Fruit fly (Drosophila melanogaster) whole organism, embryonic: ENCODE measurements around the gene boil.

Experiments used
- B-H1 ChIP-seq: fragments of 200-800 bp; sonication (Bioruptor generic); IDR thresholded peaks from 3 replicates; pipeline ENCODE4 v1.3.6; 2022; ENCODE audit warnings: missing biosample characterization, missing genetic modification characterization
- BtbVII ChIP-seq: fragments of 200-800 bp; sonication (Bioruptor generic); optimal IDR thresholded peaks from 3 replicates; lab custom pipeline; 2017; ENCODE audit warnings: missing biosample characterization, mild to moderate bottlenecking, missing genetic modification characterization
- CG1024 ChIP-seq: fragments of 200-800 bp; sonication (Bioruptor generic); IDR thresholded peaks from 2 replicates; pipeline ENCODE4 v1.3.6; 2022; ENCODE audit warnings: missing biosample characterization, missing genetic modification characterization
- CG10267 ChIP-seq: fragments of 200-800 bp; sonication (Bioruptor generic); optimal IDR thresholded peaks from 2 replicates; lab custom pipeline; 2018; ENCODE audit warnings: missing biosample characterization, mild to moderate bottlenecking, missing genetic modification characterization, moderate library complexity
- CG12659 ChIP-seq: fragments of 200-800 bp; sonication (Bioruptor generic); optimal IDR thresholded peaks from 3 replicates; lab custom pipeline; 2017; ENCODE audit warnings: mild to moderate bottlenecking, missing biosample characterization, missing genetic modification reagents, missing genetic modification characterization
- CG13296 ChIP-seq: fragments of 200-800 bp; sonication (Bioruptor generic); optimal IDR thresholded peaks from 3 replicates; lab custom pipeline; 2018; ENCODE audit warnings: missing biosample characterization, mild to moderate bottlenecking, missing genetic modification characterization
- CG13424 ChIP-seq: fragments of 200-800 bp; sonication (Bioruptor generic); optimal IDR thresholded peaks from 2 replicates; lab custom pipeline; 2019; ENCODE audit warnings: missing biosample characterization, mild to moderate bottlenecking, missing genetic modification characterization, moderate library complexity
- CG15696 ChIP-seq: fragments of 200-800 bp; sonication (Bioruptor generic); optimal IDR thresholded peaks from 2 replicates; lab custom pipeline; 2019; ENCODE audit warnings: missing biosample characterization, mild to moderate bottlenecking, missing genetic modification characterization, moderate library complexity
- CG17361 ChIP-seq: fragments of 200-800 bp; sonication (Bioruptor generic); IDR thresholded peaks from 3 replicates; pipeline ENCODE4 v1.3.6; 2022; ENCODE audit warnings: missing biosample characterization, missing genetic modification characterization
- CG17385 ChIP-seq: fragments of 200-800 bp; sonication (Bioruptor generic); optimal IDR thresholded peaks from 3 replicates; lab custom pipeline; 2018; ENCODE audit warnings: missing biosample characterization, mild to moderate bottlenecking, missing genetic modification characterization
- CG2199 ChIP-seq: fragments of 200-800 bp; sonication (Bioruptor generic); IDR thresholded peaks from 3 replicates; pipeline ENCODE4 v1.3.6; 2022; ENCODE audit warnings: missing biosample characterization, missing genetic modification characterization
- CG2678 ChIP-seq: fragments of 200-800 bp; sonication (Bioruptor generic); optimal IDR thresholded peaks from 3 replicates; lab custom pipeline; 2019; ENCODE audit warnings: missing biosample characterization, mild to moderate bottlenecking, missing genetic modification characterization, moderate library complexity
- CG2875 ChIP-seq: fragments of 200-800 bp; sonication (Bioruptor generic); optimal IDR thresholded peaks from 2 replicates; lab custom pipeline; 2017; ENCODE audit warnings: missing biosample characterization, mild to moderate bottlenecking, missing genetic modification characterization, missing genetic modification reagents
- CG4282 ChIP-seq: fragments of 200-800 bp; sonication (Bioruptor generic); optimal IDR thresholded peaks from 2 replicates; lab custom pipeline; 2016; ENCODE audit warnings: missing biosample characterization, missing genetic modification characterization
- CG43689 ChIP-seq: fragments of 200-800 bp; sonication (Bioruptor generic); IDR thresholded peaks from 2 replicates; pipeline ENCODE4 v1.3.6; 2022; ENCODE audit warnings: missing biosample characterization, missing genetic modification characterization
- CG5953 ChIP-seq: fragments of 200-800 bp; sonication (Bioruptor generic); IDR thresholded peaks from 2 replicates; pipeline ENCODE4 v1.3.6; 2022; ENCODE audit warnings: missing biosample characterization, missing genetic modification characterization
- CG6813 ChIP-seq: fragments of 200-800 bp; sonication (Bioruptor generic); optimal IDR thresholded peaks from 2 replicates; lab custom pipeline; 2017; ENCODE audit warnings: missing biosample characterization, missing genetic modification characterization, mild to moderate bottlenecking, moderate library complexity, missing genetic modification reagents
- CG7357 ChIP-seq: fragments of 200-800 bp; sonication (Bioruptor generic); IDR thresholded peaks from 3 replicates; pipeline ENCODE4 v1.3.6; 2022; ENCODE audit warnings: missing biosample characterization, missing genetic modification characterization
- CG7372 ChIP-seq: fragments of 200-800 bp; sonication (Bioruptor generic); IDR thresholded peaks from 2 replicates; pipeline ENCODE4 v1.3.6; 2022; ENCODE audit warnings: missing biosample characterization, missing genetic modification characterization
- CG8290 ChIP-seq, 3 experiments: fragments of 200-800 bp; sonication (Bioruptor generic); optimal IDR thresholded peaks; 2 replicates each; lab custom pipeline; 2016 to 2019; ENCODE audit warnings: missing biosample characterization in 3 of 3, missing genetic modification characterization in 3 of 3, mild to moderate bottlenecking in 2 of 3, moderate library complexity in 1 of 3
- CG9215 ChIP-seq: fragments of 200-800 bp; sonication (Bioruptor generic); IDR thresholded peaks from 2 replicates; pipeline ENCODE4 v1.3.6; 2022; ENCODE audit warnings: missing biosample characterization, missing genetic modification characterization
- CG9727 ChIP-seq: fragments of 200-800 bp; sonication (Bioruptor generic); optimal IDR thresholded peaks from 3 replicates; lab custom pipeline; 2017; ENCODE audit warnings: missing biosample characterization, mild to moderate bottlenecking, missing genetic modification characterization
- CG9932 ChIP-seq: fragments of 200-800 bp; sonication (Bioruptor generic); IDR thresholded peaks from 2 replicates; pipeline ENCODE4 v1.3.6; 2022; ENCODE audit warnings: missing biosample characterization, missing genetic modification characterization
- D19B ChIP-seq: fragments of 200-800 bp; sonication (Bioruptor generic); optimal IDR thresholded peaks from 2 replicates; lab custom pipeline; 2017; ENCODE audit warnings: missing biosample characterization, mild to moderate bottlenecking, missing genetic modification characterization
- Dip3 ChIP-seq: fragments of 200-800 bp; sonication (Bioruptor generic); optimal IDR thresholded peaks from 3 replicates; lab custom pipeline; 2016; ENCODE audit warnings: missing biosample characterization, missing genetic modification characterization
- Fer3 ChIP-seq: fragments of 200-800 bp; sonication (Bioruptor generic); optimal IDR thresholded peaks from 2 replicates; lab custom pipeline; 2018; ENCODE audit warnings: missing biosample characterization, mild to moderate bottlenecking, missing genetic modification characterization, moderate library complexity
- GATAe ChIP-seq: fragments of 200-800 bp; sonication (Bioruptor generic); conservative IDR thresholded peaks from 2 replicates; pipeline ENCODE4 v1.3.6; 2022; ENCODE audit warnings: missing biosample characterization, missing genetic modification characterization
- HLH4C ChIP-seq: fragments of 200-800 bp; sonication (Bioruptor generic); IDR thresholded peaks from 3 replicates; pipeline ENCODE4 v1.3.6; 2022; ENCODE audit warnings: missing biosample characterization, missing genetic modification characterization; ENCODE audit not compliant: partially characterized antibody
- Nf-YB ChIP-seq: fragments of 200-800 bp; sonication (Bioruptor generic); optimal IDR thresholded peaks from 3 replicates; lab custom pipeline; 2019; ENCODE audit warnings: missing biosample characterization, mild to moderate bottlenecking, missing genetic modification characterization, moderate library complexity
- amos ChIP-seq: fragments of 200-800 bp; sonication (Bioruptor generic); IDR thresholded peaks from 2 replicates; pipeline ENCODE4 v1.3.6; 2022; ENCODE audit warnings: missing biosample characterization, missing genetic modification characterization; ENCODE audit not compliant: partially characterized antibody
- ap ChIP-seq: fragments of 200-800 bp; sonication (Bioruptor generic); IDR thresholded peaks from 2 replicates; pipeline ENCODE4 v1.3.6; 2022; ENCODE audit warnings: missing biosample characterization, missing genetic modification characterization
- ase ChIP-seq: fragments of 200-800 bp; sonication (Bioruptor generic); IDR thresholded peaks from 3 replicates; pipeline ENCODE4 v1.3.6; 2022; ENCODE audit warnings: missing biosample characterization, missing genetic modification characterization
- cato ChIP-seq: fragments of 200-800 bp; sonication (Bioruptor generic); optimal IDR thresholded peaks from 2 replicates; lab custom pipeline; 2016; ENCODE audit warnings: missing biosample characterization, missing genetic modification characterization, borderline replicate concordance
- ci ChIP-seq: fragments of 200-800 bp; sonication (Bioruptor generic); IDR thresholded peaks from 3 replicates; pipeline ENCODE4 v1.3.6; 2022; ENCODE audit warnings: missing biosample characterization, missing genetic modification characterization
- fd96Cb ChIP-seq: fragments of 200-800 bp; sonication (Bioruptor generic); optimal IDR thresholded peaks from 2 replicates; lab custom pipeline; 2018; ENCODE audit warnings: missing biosample characterization, mild to moderate bottlenecking, missing genetic modification characterization, moderate library complexity
- gt ChIP-seq: fragments of 200-800 bp; sonication (Bioruptor generic); IDR thresholded peaks from 2 replicates; pipeline ENCODE4 v1.3.6; 2022; ENCODE audit warnings: missing biosample characterization, missing genetic modification characterization
- h ChIP-seq: fragments of >200 bp; optimal IDR thresholded peaks from 2 replicates; lab custom pipeline; 2017
- her ChIP-seq: fragments of 200-800 bp; sonication (Bioruptor generic); optimal IDR thresholded peaks from 2 replicates; lab custom pipeline; 2016; ENCODE audit warnings: missing biosample characterization, missing genetic modification characterization
- hkb ChIP-seq, 2 experiments: fragments of 200-800 bp in 1 of 2; fragments of >200 bp in 1 of 2; sonication (Bioruptor generic) in 1 of 2; IDR thresholded peaks in 1 of 2; optimal IDR thresholded peaks in 1 of 2; 2 replicates each; pipeline versions ENCODE4 v1.3.6 to Lab custom; 2017 to 2022; ENCODE audit warnings: missing biosample characterization in 1 of 2, missing genetic modification characterization in 1 of 2
- jigr1 ChIP-seq: fragments of 200-800 bp; sonication (Bioruptor generic); IDR thresholded peaks from 3 replicates; pipeline ENCODE4 v1.3.6; 2022; ENCODE audit warnings: missing biosample characterization, missing genetic modification characterization
- ken ChIP-seq: fragments of 200-800 bp; sonication (Bioruptor generic); IDR thresholded peaks from 3 replicates; pipeline ENCODE4 v1.3.6; 2022; ENCODE audit warnings: missing biosample characterization, missing genetic modification characterization
- oc ChIP-seq: fragments of 200-800 bp; sonication (Bioruptor generic); optimal IDR thresholded peaks from 2 replicates; lab custom pipeline; 2018; ENCODE audit warnings: missing biosample characterization, mild to moderate bottlenecking, missing genetic modification characterization, moderate library complexity
- onecut ChIP-seq: fragments of 200-800 bp; sonication (Bioruptor generic); IDR thresholded peaks from 2 replicates; pipeline ENCODE4 v1.3.6; 2022; ENCODE audit warnings: missing biosample characterization, missing genetic modification characterization
- prd ChIP-seq, 3 experiments: fragments of >200 bp in 2 of 3; fragments of 200-800 bp in 1 of 3; sonication (Bioruptor generic) in 1 of 3; optimal IDR thresholded peaks in 2 of 3; IDR thresholded peaks in 1 of 3; 2 replicates in 2 of 3; 3 replicates in 1 of 3; pipeline versions ENCODE4 v1.3.6 to Lab custom; 2017 to 2022; ENCODE audit warnings: missing biosample characterization in 1 of 3, missing genetic modification characterization in 1 of 3
- ranshi ChIP-seq: fragments of 200-800 bp; sonication (Bioruptor generic); IDR thresholded peaks from 2 replicates; pipeline ENCODE4 v1.3.6; 2022; ENCODE audit warnings: missing biosample characterization, missing genetic modification characterization
- sens ChIP-seq: fragments of 200-800 bp; sonication (Bioruptor generic); peaks from one replicate; lab custom pipeline; 2016; ENCODE audit warnings: missing biosample characterization, missing genetic modification characterization
- stc ChIP-seq: fragments of 200-800 bp; sonication (Bioruptor generic); IDR thresholded peaks from 2 replicates; pipeline ENCODE4 v1.3.6; 2022; ENCODE audit warnings: missing biosample characterization, missing genetic modification characterization
- tll ChIP-seq, 2 experiments: fragments of 200-800 bp in 1 of 2; fragments of >200 bp in 1 of 2; sonication (Bioruptor generic) in 1 of 2; optimal IDR thresholded peaks; 2 replicates each; lab custom pipeline; 2017 to 2019; ENCODE audit warnings: missing biosample characterization in 2 of 2, missing genetic modification characterization in 2 of 2, mild to moderate bottlenecking in 1 of 2, moderate library complexity in 1 of 2
- tup ChIP-seq: fragments of 200-800 bp; sonication (Bioruptor generic); optimal IDR thresholded peaks from 2 replicates; lab custom pipeline; 2016; ENCODE audit warnings: missing biosample characterization, mild to moderate bottlenecking, missing genetic modification characterization, moderate library complexity
- zen ChIP-seq: fragments of 200-800 bp; sonication (Bioruptor generic); optimal IDR thresholded peaks from 3 replicates; lab custom pipeline; 2018; ENCODE audit warnings: missing biosample characterization, mild to moderate bottlenecking, missing genetic modification characterization, moderate library complexity

boil gene

DNA sequence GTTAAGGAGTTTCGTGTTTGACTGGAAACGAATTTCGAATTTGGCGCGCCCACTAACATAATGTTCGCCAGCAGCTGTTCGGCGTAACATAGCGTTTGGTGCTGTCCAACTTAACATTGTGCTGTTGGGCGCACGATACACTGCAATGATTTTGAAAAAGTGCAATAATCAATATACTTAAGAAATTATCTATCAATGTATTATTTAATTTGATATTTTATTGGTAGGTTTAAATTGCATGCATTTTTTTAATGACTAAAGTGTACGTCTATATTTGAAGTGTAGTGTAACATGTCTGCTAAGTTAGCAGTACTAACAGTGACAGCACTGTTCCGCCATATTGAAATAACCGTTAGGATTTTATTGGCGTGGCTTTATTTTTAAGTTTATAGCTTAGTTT, 31.1 kb downstream of the boil start, which contains the start of gene CG6927 (continued):
- TF ChIP-seq CG12659 (GFP tag; lab: Kevin White, UChicago), result peak; percentile 61
- TF ChIP-seq B-H1, result peak; percentile 92
- no peak for TF ChIP-seq gt (GFP tag; lab: Robert Waterston, UW)
- peak; percentile 59 for TF ChIP-seq CG10267 (tag; lab: Kevin White, UChicago)
- TF ChIP-seq CG17385, result peak; percentile 47
- peak; percentile 61 for TF ChIP-seq CG9727 (GFP tag; lab: Kevin White, UChicago)
- TF ChIP-seq Dip3 (GFP tag; lab: Kevin White, UChicago), result no peak
- TF ChIP-seq ase (GFP tag; lab: Robert Waterston, UW), result peak; percentile 87
- peak; percentile 86 for TF ChIP-seq ken
- TF ChIP-seq CG9215 (GFP tag; lab: Robert Waterston, UW), result peak; percentile 80
- no peak for TF ChIP-seq hkb (optimal IDR thresholded peaks at IDR 0.05; lab: Kevin White, UChicago)
- TF ChIP-seq hkb (GFP tag; IDR thresholded peaks at IDR 0.05; lab: Robert Waterston, UW), result peak; percentile 86
- TF ChIP-seq jigr1 (GFP tag; lab: Robert Waterston, UW), result peak; percentile 88
- peak; percentile 79 for TF ChIP-seq CG7357
- peak; percentile 4 for TF ChIP-seq oc (tag; lab: Kevin White, UChicago)
- no peak for TF ChIP-seq tll (GFP tag; optimal IDR thresholded peaks at IDR 0.05; lab: Kevin White, UChicago)
- no peak for TF ChIP-seq CG2875 (GFP tag; lab: Kevin White, UChicago)
- no peak for TF ChIP-seq HLH4C (GFP tag; lab: Robert Waterston, UW)
- no peak for TF ChIP-seq amos (GFP tag; lab: Robert Waterston, UW)
- TF ChIP-seq D19B, result peak; percentile 9
- peak; percentile 56; the same call in 1 of the 3 replicates for TF ChIP-seq CG2199 (GFP tag; lab: Robert Waterston, UW)
- no peak for TF ChIP-seq prd (optimal IDR thresholded peaks at IDR 0.05; lab: Kevin White, UChicago)
- TF ChIP-seq prd (GFP tag; IDR thresholded peaks at IDR 0.05; lab: Robert Waterston, UW), result peak; percentile 94
- TF ChIP-seq zen, result peak; percentile 55
- peak; percentile 64 for TF ChIP-seq CG43689 (GFP tag; lab: Robert Waterston, UW)
- TF ChIP-seq Fer3, result peak; percentile 66
- TF ChIP-seq CG17361 (GFP tag; lab: Robert Waterston, UW), result peak; percentile 73
- TF ChIP-seq CG7372 (GFP tag; lab: Robert Waterston, UW), result peak; percentile 85
- TF ChIP-seq h, result no peak
- TF ChIP-seq GATAe (GFP tag; lab: Robert Waterston, UW), result peak; percentile 64
- TF ChIP-seq CG15696 (tag; lab: Kevin White, UChicago), result peak; percentile 28
- no peak for TF ChIP-seq tup (GFP tag; lab: Kevin White, UChicago)
- TF ChIP-seq CG6813 (GFP tag; lab: Kevin White, UChicago), result no peak
- TF ChIP-seq CG2678 (tag; lab: Kevin White, UChicago), result peak; percentile 79
- peak; percentile 78 for TF ChIP-seq CG5953 (GFP tag; lab: Robert Waterston, UW)
- TF ChIP-seq ap, result peak; percentile 93
- TF ChIP-seq her (GFP tag; lab: Kevin White, UChicago), result no peak
- TF ChIP-seq stc (GFP tag; lab: Robert Waterston, UW), result peak; percentile 92
- peak; percentile 81 for TF ChIP-seq CG1024 (GFP tag; lab: Robert Waterston, UW)
- TF ChIP-seq CG9932 (GFP tag; lab: Robert Waterston, UW), result peak; percentile 95
- peak; percentile 65 for TF ChIP-seq CG8290 (GFP tag; optimal IDR thresholded peaks at IDR 0.05; lab: Kevin White, UChicago)
- TF ChIP-seq CG8290 (tag; optimal IDR thresholded peaks at IDR 0.05; lab: Kevin White, UChicago), result peak in 1 of 2 experiments; percentile 33
- no peak for TF ChIP-seq cato (GFP tag; lab: Kevin White, UChicago)
- peak; percentile 67 for TF ChIP-seq fd96Cb
- peak; percentile 3 for TF ChIP-seq Nf-YB (GFP tag; lab: Kevin White, UChicago)
- peak; percentile 90 for TF ChIP-seq ci (GFP tag; lab: Robert Waterston, UW)
- TF ChIP-seq BtbVII (GFP tag; lab: Kevin White, UChicago), result no peak
- TF ChIP-seq sens (GFP tag; lab: Kevin White, UChicago), result peak; percentile 94
- peak; percentile 74 for TF ChIP-seq CG13424 (tag; lab: Kevin White, UChicago)
- peak; percentile 65 for TF ChIP-seq onecut (GFP tag; lab: Robert Waterston, UW)
- TF ChIP-seq CG13296, result peak; percentile 30
- TF ChIP-seq CG4282 (GFP tag; lab: Kevin White, UChicago), result no peak
- peak; percentile 91 for TF ChIP-seq ranshi
